Worm (Caenorhabditis elegans) whole organism, late embryonic: ENCODE data around the gene C33D3.5.

Experiments
- C38D4.7 ChIP-seq: fragments of 200-800 bp; sonication (Bioruptor generic); optimal IDR thresholded peaks from 2 replicates; lab custom pipeline; 2018; ENCODE audit warnings: mild to moderate bottlenecking, missing genetic modification characterization, moderate library complexity, missing compliant biosample characterization
- F13H6.1 ChIP-seq: sonication (generic microtip); optimal IDR thresholded peaks from 2 replicates; lab custom pipeline; 2016; ENCODE audit warnings: missing genetic modification characterization, missing compliant biosample characterization
- ahr-1 ChIP-seq: sonication (generic microtip); optimal IDR thresholded peaks from 2 replicates; lab custom pipeline; 2016; ENCODE audit warnings: missing genetic modification characterization, missing compliant biosample characterization
- ceh-14 ChIP-seq: sonication (generic microtip); optimal IDR thresholded peaks from 2 replicates; lab custom pipeline; 2016; ENCODE audit warnings: missing genotype, missing genetic modification characterization, missing compliant biosample characterization
- ceh-18 ChIP-seq: sonication (generic microtip); optimal IDR thresholded peaks from 2 replicates; lab custom pipeline; 2016; ENCODE audit warnings: missing genetic modification characterization, missing compliant biosample characterization
- ceh-19 ChIP-seq: fragments of 200-800 bp; sonication (Bioruptor generic); optimal IDR thresholded peaks from 2 replicates; lab custom pipeline; 2018; ENCODE audit warnings: mild to moderate bottlenecking, missing genetic modification characterization, missing compliant biosample characterization
- ceh-22 ChIP-seq: sonication (generic microtip); optimal IDR thresholded peaks from 2 replicates; lab custom pipeline; 2017; ENCODE audit warnings: missing biosample characterization, missing genetic modification characterization
- ceh-24 ChIP-seq: sonication (generic microtip); optimal IDR thresholded peaks from 2 replicates; lab custom pipeline; 2016; ENCODE audit warnings: mild to moderate bottlenecking, missing genetic modification characterization, missing compliant biosample characterization
- ceh-31 ChIP-seq: sonication (generic microtip); optimal IDR thresholded peaks from 2 replicates; lab custom pipeline; 2016; ENCODE audit warnings: missing genetic modification characterization, missing compliant biosample characterization
- ceh-34 ChIP-seq: sonication (generic microtip); optimal IDR thresholded peaks from 2 replicates; lab custom pipeline; 2016; ENCODE audit warnings: mild to moderate bottlenecking, missing genetic modification characterization, missing compliant biosample characterization
- che-1 ChIP-seq: sonication (generic microtip); optimal IDR thresholded peaks from 2 replicates; lab custom pipeline; 2016; ENCODE audit warnings: mild to moderate bottlenecking, missing genetic modification characterization, missing compliant biosample characterization
- dmd-4 ChIP-seq: sonication (generic microtip); optimal IDR thresholded peaks from 2 replicates; lab custom pipeline; 2016; ENCODE audit warnings: borderline replicate concordance, missing genetic modification characterization, missing compliant biosample characterization
- elt-4 ChIP-seq: sonication (generic microtip); optimal IDR thresholded peaks from 2 replicates; lab custom pipeline; 2016; ENCODE audit warnings: missing genetic modification characterization, missing compliant biosample characterization
- eyg-1 ChIP-seq: sonication (generic microtip); optimal IDR thresholded peaks from 2 replicates; lab custom pipeline; 2016; ENCODE audit warnings: missing genotype, missing genetic modification characterization, missing compliant biosample characterization
- fax-1 ChIP-seq: sonication (generic microtip); optimal IDR thresholded peaks from 2 replicates; lab custom pipeline; 2016; ENCODE audit warnings: missing genotype, missing genetic modification characterization, missing compliant biosample characterization
- fkh-10 ChIP-seq: fragments of 150-350 bp; optimal IDR thresholded peaks from 2 replicates; lab custom pipeline; 2014; ENCODE audit warnings: missing biosample characterization, missing genetic modification reagents, missing genetic modification characterization
- hlh-15 ChIP-seq: sonication (generic microtip); optimal IDR thresholded peaks from 2 replicates; lab custom pipeline; 2016; ENCODE audit warnings: missing genetic modification characterization, missing compliant biosample characterization
- hlh-8 ChIP-seq: sonication (generic microtip); optimal IDR thresholded peaks from 2 replicates; lab custom pipeline; 2016; ENCODE audit warnings: missing genotype, missing genetic modification characterization, missing compliant biosample characterization
- lim-6 ChIP-seq: sonication (generic microtip); optimal IDR thresholded peaks from 2 replicates; lab custom pipeline; 2016; ENCODE audit warnings: missing genetic modification characterization, missing compliant biosample characterization
- madf-2 ChIP-seq: sonication (generic microtip); optimal IDR thresholded peaks from 2 replicates; lab custom pipeline; 2017; ENCODE audit warnings: missing genetic modification characterization, missing compliant biosample characterization
- mec-3 ChIP-seq: sonication (generic microtip); optimal IDR thresholded peaks from 2 replicates; lab custom pipeline; 2016; ENCODE audit warnings: borderline replicate concordance, missing genetic modification characterization, missing compliant biosample characterization
- nhr-11 ChIP-seq: fragments of 150-350 bp; optimal IDR thresholded peaks from 2 replicates; lab custom pipeline; 2014; ENCODE audit warnings: missing biosample characterization, missing genetic modification characterization
- npax-4 ChIP-seq: sonication (generic microtip); optimal IDR thresholded peaks from 2 replicates; lab custom pipeline; 2016; ENCODE audit warnings: missing genetic modification characterization, missing compliant biosample characterization
- odd-2 ChIP-seq: sonication (generic microtip); optimal IDR thresholded peaks from 2 replicates; lab custom pipeline; 2017; ENCODE audit warnings: antibody characterized with exemption, mild to moderate bottlenecking, missing genetic modification characterization, missing compliant biosample characterization
- pag-3 ChIP-seq: sonication (generic microtip); optimal IDR thresholded peaks from 2 replicates; lab custom pipeline; 2016; ENCODE audit warnings: missing compliant biosample characterization, missing genetic modification characterization, borderline replicate concordance
- pax-1 ChIP-seq: fragments of 150-350 bp; optimal IDR thresholded peaks from 2 replicates; lab custom pipeline; 2014; ENCODE audit warnings: missing biosample characterization, missing genetic modification characterization
- pha-4 ChIP-seq: fragments of 150-350 bp; optimal IDR thresholded peaks from 2 replicates; lab custom pipeline; 2018; ENCODE audit warnings: missing biosample characterization, missing genetic modification reagents, missing genetic modification characterization
- pqm-1 ChIP-seq: sonication (generic microtip); optimal IDR thresholded peaks from 2 replicates; lab custom pipeline; 2016; ENCODE audit warnings: missing genetic modification characterization, missing compliant biosample characterization
- rnt-1 ChIP-seq: sonication (generic microtip); optimal IDR thresholded peaks from 2 replicates; lab custom pipeline; 2016; ENCODE audit warnings: missing genetic modification characterization, missing compliant biosample characterization
- sdc-2 ChIP-seq: sonication (generic microtip); optimal IDR thresholded peaks from 2 replicates; lab custom pipeline; 2016; ENCODE audit warnings: missing genotype, missing genetic modification characterization, missing compliant biosample characterization
- tbx-2 ChIP-seq: sonication (generic microtip); optimal IDR thresholded peaks from 2 replicates; lab custom pipeline; 2016; ENCODE audit warnings: missing genetic modification characterization, missing compliant biosample characterization
- tbx-7 ChIP-seq: sonication (generic microtip); optimal IDR thresholded peaks from 2 replicates; lab custom pipeline; 2016; ENCODE audit warnings: missing genotype, missing genetic modification characterization, missing compliant biosample characterization
- unc-42 ChIP-seq: sonication (generic microtip); optimal IDR thresholded peaks from 2 replicates; lab custom pipeline; 2016; ENCODE audit warnings: missing genotype, missing genetic modification characterization, missing compliant biosample characterization
- unc-86 ChIP-seq: sonication (generic microtip); optimal IDR thresholded peaks from 2 replicates; lab custom pipeline; 2016; ENCODE audit warnings: missing genetic modification characterization, missing compliant biosample characterization
- ztf-16 ChIP-seq: sonication (generic microtip); optimal IDR thresholded peaks from 2 replicates; lab custom pipeline; 2017; ENCODE audit warnings: missing genetic modification characterization, missing compliant biosample characterization

C33D3.5 gene

DNA sequence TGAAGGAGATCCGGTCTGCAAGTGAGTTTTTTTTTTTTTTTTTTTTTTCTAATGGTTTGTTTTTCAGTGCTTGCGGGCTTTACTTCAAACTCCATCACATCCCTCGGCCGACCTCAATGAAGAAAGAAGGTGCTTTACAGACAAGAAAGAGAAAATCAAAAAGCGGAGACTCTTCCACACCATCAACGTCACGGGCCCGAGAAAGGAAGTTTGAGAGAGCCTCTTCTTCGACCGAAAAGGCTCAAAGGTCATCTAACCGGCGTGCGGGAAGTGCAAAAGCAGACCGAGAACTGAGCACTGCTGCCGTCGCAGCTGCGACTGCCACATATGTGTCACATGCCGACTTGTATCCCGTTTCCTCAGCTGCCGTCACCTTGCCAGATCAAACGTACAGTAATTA, 8.9 kb upstream of the C33D3.5 start:
- no peak for TF ChIP-seq dmd-4
- TF ChIP-seq, all 69 proteins: peak for 0

DNA sequence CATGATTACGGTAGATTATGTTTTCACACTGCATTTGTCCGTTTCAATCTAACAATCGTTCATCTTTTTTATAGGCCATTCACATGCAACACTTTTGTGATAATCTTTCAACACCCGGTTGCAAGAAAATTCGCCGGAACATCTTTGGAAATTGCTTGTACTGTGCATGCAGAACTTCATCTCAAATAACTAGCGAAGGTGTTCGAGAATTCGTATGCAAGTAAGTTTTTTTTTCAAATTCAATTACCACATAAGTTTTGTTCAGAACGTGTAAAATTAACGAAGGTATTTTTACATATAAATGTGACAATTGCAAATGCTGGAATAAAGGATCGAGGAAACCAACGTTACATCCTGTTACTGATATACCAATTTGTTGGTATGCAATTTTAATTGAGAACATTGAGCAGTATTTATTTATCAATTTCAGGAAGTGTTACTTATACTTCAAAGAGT, 5.8 kb upstream of the C33D3.5 start, which contains the start of gene C33D3.3:
Gene C33D3.3 (plus strand): TSS at position 51 of the 456 bp plus-strand sequence.
- no peak for TF ChIP-seq unc-42 (tag; lab: Kevin White, UChicago)
- TF ChIP-seq nhr-11 = no peak
- TF ChIP-seq tbx-2 (tag; lab: Kevin White, UChicago) = no peak
- TF ChIP-seq ceh-19 (GFP tag; lab: Kevin White, UChicago) = no peak
- no peak for TF ChIP-seq npax-4 (tag; lab: Kevin White, UChicago)
- TF ChIP-seq F13H6.1 = no peak
- TF ChIP-seq ceh-14 = no peak
- TF ChIP-seq pqm-1 (tag; lab: Kevin White, UChicago) = no peak
- TF ChIP-seq odd-2 = no peak
- no peak for TF ChIP-seq madf-2
- no peak for TF ChIP-seq hlh-8
- TF ChIP-seq fax-1 (tag; lab: Kevin White, UChicago) = no peak
- no peak for TF ChIP-seq tbx-7 (tag; lab: Kevin White, UChicago)
- no peak for TF ChIP-seq eyg-1 (tag; lab: Kevin White, UChicago)
- no peak for TF ChIP-seq mec-3
- no peak for TF ChIP-seq C38D4.7 (GFP tag; lab: Kevin White, UChicago)
- no peak for TF ChIP-seq ceh-34 (tag; lab: Kevin White, UChicago)
- TF ChIP-seq dmd-4 = no peak
- TF ChIP-seq ceh-18 (tag; lab: Kevin White, UChicago) = no peak

DNA sequence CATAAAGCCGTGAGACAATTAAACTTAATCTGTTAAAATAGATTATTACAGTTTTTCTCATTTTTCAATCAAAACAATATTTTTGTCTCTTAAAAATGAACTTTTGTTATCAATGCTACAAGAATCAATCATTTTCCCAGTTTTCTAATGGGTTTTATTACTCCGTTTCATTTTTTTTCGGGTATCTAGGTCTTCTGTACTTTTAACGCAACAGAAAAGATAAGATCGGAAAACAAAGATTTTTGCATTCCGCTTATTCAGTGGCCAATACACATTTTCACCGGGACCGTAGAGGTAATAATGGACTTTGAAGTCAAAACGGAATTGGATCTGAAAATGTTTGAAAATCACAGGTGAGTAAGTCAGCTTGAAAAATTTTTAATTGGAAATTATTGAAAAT, 2.4 kb upstream of the C33D3.5 start, which contains the start of gene C33D3.4:
Gene C33D3.4 (plus strand): TSS at position 301 of the 400 bp plus-strand sequence.
- TF ChIP-seq sdc-2 (tag; lab: Kevin White, UChicago) (no peak), ceh-18 (tag; lab: Kevin White, UChicago) (no peak), che-1 (tag; lab: Kevin White, UChicago) (no peak), ceh-34 (tag; lab: Kevin White, UChicago) (no peak), hlh-15 (no peak), pag-3 (tag; lab: Kevin White, UChicago) (no peak), pax-1 (no peak), pha-4 (tag; lab: Kevin White, UChicago) (no peak), hlh-8 (no peak), dmd-4 (no peak)
- TF ChIP-seq, all 69 proteins: peak for 0

DNA sequence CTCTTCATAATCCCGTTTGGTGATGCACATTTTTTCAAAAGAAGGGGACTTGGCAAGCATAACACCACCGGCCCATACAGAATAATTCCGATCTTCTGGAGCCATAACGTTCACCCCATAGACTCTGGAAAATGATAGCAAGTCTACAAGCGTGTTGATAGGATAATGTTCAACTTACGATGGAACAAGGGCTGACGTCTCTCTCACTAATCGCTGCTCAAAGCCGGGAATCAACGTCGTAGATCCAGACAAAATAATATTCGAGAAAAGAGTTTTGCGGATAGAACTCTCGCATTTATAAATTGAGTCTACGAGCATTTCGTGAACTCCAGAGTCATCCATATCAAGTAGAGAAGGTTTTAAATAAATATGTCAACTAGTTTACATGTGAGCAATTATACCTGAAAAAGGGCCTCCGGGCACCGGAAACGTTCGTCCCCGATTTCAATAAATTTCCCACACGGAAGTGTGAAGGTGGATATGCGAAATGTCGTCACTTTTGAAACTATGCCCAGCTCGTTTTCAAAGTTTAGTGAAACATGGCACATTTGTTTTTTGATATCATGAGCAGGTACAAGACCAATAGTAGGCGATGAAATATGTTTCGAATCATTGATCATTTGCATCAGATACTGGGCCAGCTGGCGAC, 855 bp downstream of the C33D3.5 start:
- TF ChIP-seq ztf-16 (no peak), unc-86 (tag; lab: Kevin White, UChicago) (no peak), lim-6 (no peak), ceh-22 (tag; lab: Kevin White, UChicago) (no peak), pqm-1 (tag; lab: Kevin White, UChicago) (no peak)

DNA sequence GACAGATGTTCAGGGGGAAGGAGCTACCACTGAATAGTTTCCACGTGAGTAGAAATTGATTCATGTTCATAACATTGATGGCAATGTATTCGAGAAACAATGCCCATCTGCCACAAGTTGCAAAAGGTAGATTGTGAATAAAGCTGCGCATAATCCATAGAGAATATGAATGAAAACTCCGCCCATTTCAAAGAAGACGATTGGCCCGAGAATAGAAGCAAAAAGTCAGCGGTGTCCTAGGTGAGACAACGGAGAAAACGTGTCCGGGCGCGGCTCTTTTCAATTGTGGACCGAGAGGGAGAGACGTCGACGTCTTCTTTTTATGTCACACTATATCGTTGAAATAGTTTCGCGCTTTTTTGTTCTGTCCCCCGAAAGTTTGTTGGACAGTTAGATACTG, 8.4 kb downstream of the C33D3.5 start, which contains the start of gene vab-3:
Gene vab-3 (plus strand): TSS at position 301 of the 400 bp plus-strand sequence.
- TF ChIP-seq ceh-31 (tag; lab: Kevin White, UChicago) = peak; percentile 22
- TF ChIP-seq elt-4 = no peak
- TF ChIP-seq, all 69 proteins: peak for 1

DNA sequence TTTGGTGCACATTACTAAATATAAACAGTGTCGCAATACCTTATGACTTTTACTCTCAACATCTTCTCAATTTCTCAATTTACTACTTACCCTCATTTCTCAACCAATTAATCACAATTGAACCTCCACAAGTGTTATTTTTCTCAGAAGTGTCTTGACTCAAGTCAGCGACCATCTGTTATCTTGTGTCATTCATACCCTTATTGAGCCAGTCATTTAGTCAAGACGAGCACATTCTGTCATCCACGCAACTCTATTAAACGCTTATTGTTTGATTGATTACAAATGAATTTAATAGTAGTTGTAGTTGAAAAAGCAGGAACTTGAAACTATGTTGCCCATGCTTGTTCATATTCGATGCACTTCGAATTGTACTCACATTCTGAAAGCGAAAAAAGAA, 12.2 kb downstream of the C33D3.5 start:
- TF ChIP-seq fkh-10 (GFP tag; lab: Kevin White, UChicago) (no peak), ceh-24 (tag; lab: Kevin White, UChicago) (no peak), sdc-2 (tag; lab: Kevin White, UChicago) (no peak), ahr-1 (tag; lab: Kevin White, UChicago) (no peak), rnt-1 (no peak), pax-1 (no peak), nhr-11 (no peak)
